Fruit fly (Drosophila melanogaster) whole organism, embryonic: ENCODE measurements around the gene CG15431.

Experiments used
- Awh ChIP-seq: fragments of 200-800 bp; sonication (Bioruptor generic); IDR thresholded peaks from 2 replicates; pipeline ENCODE4, ENCODE4 v1.3.6; 2022; ENCODE audit warnings: missing biosample characterization, missing genetic modification characterization
- CG1024 ChIP-seq: fragments of 200-800 bp; sonication (Bioruptor generic); IDR thresholded peaks from 2 replicates; pipeline ENCODE4 v1.3.6; 2022; ENCODE audit warnings: missing biosample characterization, missing genetic modification characterization
- CG11085 ChIP-seq: fragments of 200-800 bp; sonication (Bioruptor generic); IDR thresholded peaks from 2 replicates; pipeline ENCODE4 v1.3.6; 2022; ENCODE audit warnings: missing biosample characterization, missing genetic modification characterization
- CG11723 ChIP-seq: fragments of 200-800 bp; sonication (Bioruptor generic); optimal IDR thresholded peaks from 2 replicates; lab custom pipeline; 2017; ENCODE audit warnings: missing biosample characterization, mild to moderate bottlenecking, missing genetic modification characterization
- CG12391 ChIP-seq: fragments of 200-800 bp; sonication (Bioruptor generic); optimal IDR thresholded peaks from 3 replicates; lab custom pipeline; 2018; ENCODE audit warnings: missing biosample characterization, mild to moderate bottlenecking, missing genetic modification characterization, moderate library complexity
- CG13424 ChIP-seq: fragments of 200-800 bp; sonication (Bioruptor generic); optimal IDR thresholded peaks from 2 replicates; lab custom pipeline; 2019; ENCODE audit warnings: missing biosample characterization, mild to moderate bottlenecking, missing genetic modification characterization, moderate library complexity
- CG13775 ChIP-seq: fragments of 200-800 bp; sonication (Bioruptor generic); optimal IDR thresholded peaks from 3 replicates; lab custom pipeline; 2017; ENCODE audit warnings: missing biosample characterization, mild to moderate bottlenecking, missing genetic modification characterization
- CG17186 ChIP-seq: fragments of 200-800 bp; sonication (Bioruptor generic); optimal IDR thresholded peaks from 3 replicates; lab custom pipeline; 2017; ENCODE audit warnings: missing biosample characterization, missing genetic modification reagents, missing genetic modification characterization
- CG17328 ChIP-seq: fragments of 200-800 bp; sonication (Bioruptor generic); IDR thresholded peaks from 2 replicates; pipeline ENCODE4 v1.3.6; 2022; ENCODE audit warnings: missing biosample characterization, missing genetic modification characterization
- CG2116 ChIP-seq: fragments of 200-800 bp; sonication (Bioruptor generic); optimal IDR thresholded peaks from 3 replicates; lab custom pipeline; 2018; ENCODE audit warnings: missing biosample characterization, mild to moderate bottlenecking, missing genetic modification characterization
- CG2875 ChIP-seq: fragments of 200-800 bp; sonication (Bioruptor generic); optimal IDR thresholded peaks from 2 replicates; lab custom pipeline; 2017; ENCODE audit warnings: missing biosample characterization, mild to moderate bottlenecking, missing genetic modification characterization, missing genetic modification reagents
- CG31388 ChIP-seq: fragments of 200-800 bp; sonication (Bioruptor generic); optimal IDR thresholded peaks from 2 replicates; lab custom pipeline; 2016; ENCODE audit warnings: missing biosample characterization, missing genetic modification characterization
- CG33557 ChIP-seq: fragments of 200-800 bp; sonication (Bioruptor generic); optimal IDR thresholded peaks from 2 replicates; lab custom pipeline; 2019; ENCODE audit warnings: missing biosample characterization, mild to moderate bottlenecking, missing genetic modification characterization, moderate library complexity
- CG4424 ChIP-seq: fragments of 200-800 bp; sonication (Bioruptor generic); optimal IDR thresholded peaks from 3 replicates; lab custom pipeline; 2016; ENCODE audit warnings: missing biosample characterization, missing genetic modification characterization
- CG4707 ChIP-seq: fragments of 200-800 bp; sonication (Bioruptor generic); optimal IDR thresholded peaks from 2 replicates; lab custom pipeline; 2018; ENCODE audit warnings: missing biosample characterization, mild to moderate bottlenecking, missing genetic modification characterization, moderate library complexity
- CG6689 ChIP-seq: fragments of 200-800 bp; sonication (Bioruptor generic); IDR thresholded peaks from 2 replicates; pipeline ENCODE4 v1.3.6; 2022; ENCODE audit warnings: missing biosample characterization, missing genetic modification characterization
- CG7963 ChIP-seq: fragments of 200-800 bp; sonication (Bioruptor generic); IDR thresholded peaks from 3 replicates; pipeline ENCODE4 v1.3.6; 2022; ENCODE audit warnings: missing biosample characterization, missing genetic modification characterization; ENCODE audit not compliant: partially characterized antibody
- CG8388 ChIP-seq: fragments of 200-800 bp; sonication (Bioruptor generic); optimal IDR thresholded peaks from 2 replicates; lab custom pipeline; 2019; ENCODE audit warnings: missing biosample characterization, mild to moderate bottlenecking, missing genetic modification characterization, moderate library complexity
- CG9876 ChIP-seq: fragments of 200-800 bp; sonication (Bioruptor generic); optimal IDR thresholded peaks from 2 replicates; lab custom pipeline; 2016; ENCODE audit warnings: missing biosample characterization, missing genetic modification characterization
- Dfd ChIP-seq, 2 experiments: fragments of >200 bp; optimal IDR thresholded peaks; 2 replicates each; lab custom pipeline; 2017; ENCODE audit warnings: missing biosample characterization in 2 of 2, missing genetic modification characterization in 2 of 2
- Dip2 ChIP-seq: fragments of 200-800 bp; sonication (Bioruptor generic); IDR thresholded peaks from 2 replicates; pipeline ENCODE4 v1.3.6; 2022; ENCODE audit warnings: missing biosample characterization, missing genetic modification characterization
- Drgx ChIP-seq: fragments of 200-800 bp; sonication (Bioruptor generic); IDR thresholded peaks from 2 replicates; pipeline ENCODE4 v1.3.6; 2022; ENCODE audit warnings: missing biosample characterization, missing genetic modification characterization
- HmgZ ChIP-seq: fragments of 200-800 bp; sonication (Bioruptor generic); optimal IDR thresholded peaks from 2 replicates; lab custom pipeline; 2018; ENCODE audit warnings: missing biosample characterization, mild to moderate bottlenecking, missing genetic modification characterization
- Mad ChIP-seq: fragments of 200-800 bp; sonication (Bioruptor generic); optimal IDR thresholded peaks from 2 replicates; lab custom pipeline; 2016; ENCODE audit warnings: missing biosample characterization, missing genetic modification characterization
- Meics ChIP-seq: fragments of 200-800 bp; sonication (Bioruptor generic); optimal IDR thresholded peaks from 2 replicates; lab custom pipeline; 2017; ENCODE audit warnings: missing biosample characterization, mild to moderate bottlenecking, missing genetic modification characterization
- Nf-YC ChIP-seq: fragments of 200-800 bp; optimal IDR thresholded peaks from 3 replicates; lab custom pipeline; 2019; ENCODE audit warnings: missing biosample characterization, mild to moderate bottlenecking, missing genetic modification characterization, moderate library complexity
- Oaz ChIP-seq: fragments of 200-800 bp; sonication (Bioruptor generic); IDR thresholded peaks from 2 replicates; pipeline ENCODE4 v1.3.6; 2022; ENCODE audit warnings: missing biosample characterization, missing genetic modification characterization
- Oli ChIP-seq: fragments of 200-800 bp; sonication (Bioruptor generic); optimal IDR thresholded peaks from 2 replicates; lab custom pipeline; 2018; ENCODE audit warnings: missing biosample characterization, mild to moderate bottlenecking, missing genetic modification characterization, moderate library complexity
- Rfx ChIP-seq: fragments of 200-800 bp; sonication (Bioruptor generic); IDR thresholded peaks from 2 replicates; pipeline ENCODE4 v1.3.6; 2022; ENCODE audit warnings: missing biosample characterization, missing genetic modification characterization
- Ssrp ChIP-seq: fragments of 200-800 bp; sonication (Bioruptor generic); optimal IDR thresholded peaks from 2 replicates; lab custom pipeline; 2018; ENCODE audit warnings: missing biosample characterization, mild to moderate bottlenecking, missing genetic modification characterization, moderate library complexity
- cas ChIP-seq: fragments of 200-800 bp; sonication (Bioruptor generic); IDR thresholded peaks from 2 replicates; pipeline ENCODE4 v1.3.6; 2022; ENCODE audit warnings: missing biosample characterization, missing genetic modification characterization
- chinmo ChIP-seq: fragments of 200-800 bp; sonication (Bioruptor generic); IDR thresholded peaks from 4 replicates; pipeline ENCODE4 v1.3.6; 2022; ENCODE audit warnings: missing biosample characterization, missing genetic modification characterization; ENCODE audit not compliant: partially characterized antibody
- chn ChIP-seq: fragments of 200-800 bp; sonication (Bioruptor generic); optimal IDR thresholded peaks from 2 replicates; lab custom pipeline; 2016; ENCODE audit warnings: missing biosample characterization, missing genetic modification characterization
- cwo ChIP-seq: fragments of 200-800 bp; sonication (Bioruptor generic); optimal IDR thresholded peaks from 3 replicates; lab custom pipeline; 2017; ENCODE audit warnings: missing biosample characterization, missing genetic modification characterization, mild to moderate bottlenecking, moderate library complexity, missing genetic modification reagents
- da ChIP-seq: fragments of 200-800 bp; sonication (Bioruptor generic); optimal IDR thresholded peaks from 2 replicates; lab custom pipeline; 2016; ENCODE audit warnings: missing biosample characterization, missing genetic modification characterization
- dysf ChIP-seq: fragments of 200-800 bp; sonication (Bioruptor generic); IDR thresholded peaks from 3 replicates; pipeline ENCODE4 v1.3.6; 2022; ENCODE audit warnings: missing biosample characterization, missing genetic modification characterization
- eve ChIP-seq, 2 experiments: fragments of >200 bp; optimal IDR thresholded peaks; 2 replicates each; lab custom pipeline; 2017; ENCODE audit warnings: missing biosample characterization in 2 of 2, missing genetic modification characterization in 2 of 2
- gfzf ChIP-seq: fragments of 200-800 bp; sonication (Bioruptor generic); optimal IDR thresholded peaks from 2 replicates; lab custom pipeline; 2016; ENCODE audit warnings: missing biosample characterization, mild to moderate bottlenecking, missing genetic modification characterization, moderate library complexity
- grau ChIP-seq: fragments of 200-800 bp; optimal IDR thresholded peaks from 3 replicates; lab custom pipeline; 2019; ENCODE audit warnings: missing biosample characterization, mild to moderate bottlenecking, missing genetic modification characterization, moderate library complexity
- gt ChIP-seq: fragments of 200-800 bp; sonication (Bioruptor generic); IDR thresholded peaks from 2 replicates; pipeline ENCODE4 v1.3.6; 2022; ENCODE audit warnings: missing biosample characterization, missing genetic modification characterization
- h ChIP-seq: fragments of >200 bp; optimal IDR thresholded peaks from 2 replicates; lab custom pipeline; 2017
- her ChIP-seq: fragments of 200-800 bp; sonication (Bioruptor generic); optimal IDR thresholded peaks from 2 replicates; lab custom pipeline; 2016; ENCODE audit warnings: missing biosample characterization, missing genetic modification characterization
- lbe ChIP-seq: fragments of 200-800 bp; sonication (Bioruptor generic); optimal IDR thresholded peaks from 2 replicates; lab custom pipeline; 2016; ENCODE audit warnings: missing biosample characterization, mild to moderate bottlenecking, missing genetic modification characterization
- lilli ChIP-seq: fragments of 200-800 bp; sonication (Bioruptor generic); optimal IDR thresholded peaks from 3 replicates; lab custom pipeline; 2016; ENCODE audit warnings: missing biosample characterization, missing genetic modification characterization
- phol ChIP-seq: fragments of 200-800 bp; sonication (Bioruptor generic); optimal IDR thresholded peaks from 3 replicates; lab custom pipeline; 2018; ENCODE audit warnings: missing biosample characterization, mild to moderate bottlenecking, missing genetic modification characterization, moderate library complexity
- ro ChIP-seq: fragments of 200-800 bp; sonication (Bioruptor generic); IDR thresholded peaks from 2 replicates; pipeline ENCODE4 v1.3.6; 2022; ENCODE audit warnings: missing biosample characterization, missing genetic modification characterization
- sc ChIP-seq, 3 experiments: fragments of >200 bp in 2 of 3; fragments of 200-800 bp in 1 of 3; sonication (Bioruptor generic) in 1 of 3; optimal IDR thresholded peaks; 2 replicates in 2 of 3; 3 replicates in 1 of 3; lab custom pipeline; 2017; ENCODE audit warnings: mild to moderate bottlenecking in 1 of 3, missing biosample characterization in 1 of 3, missing genetic modification characterization in 1 of 3, missing genetic modification reagents in 1 of 3
- seq ChIP-seq: fragments of 200-800 bp; sonication (Bioruptor generic); IDR thresholded peaks from 2 replicates; pipeline ENCODE4 v1.3.6; 2022; ENCODE audit warnings: missing biosample characterization, missing genetic modification characterization
- zfh2 ChIP-seq: fragments of 200-800 bp; sonication (Bioruptor generic); optimal IDR thresholded peaks from 2 replicates; lab custom pipeline; 2016; ENCODE audit warnings: missing biosample characterization, missing genetic modification characterization

The CG15431 gene

DNA sequence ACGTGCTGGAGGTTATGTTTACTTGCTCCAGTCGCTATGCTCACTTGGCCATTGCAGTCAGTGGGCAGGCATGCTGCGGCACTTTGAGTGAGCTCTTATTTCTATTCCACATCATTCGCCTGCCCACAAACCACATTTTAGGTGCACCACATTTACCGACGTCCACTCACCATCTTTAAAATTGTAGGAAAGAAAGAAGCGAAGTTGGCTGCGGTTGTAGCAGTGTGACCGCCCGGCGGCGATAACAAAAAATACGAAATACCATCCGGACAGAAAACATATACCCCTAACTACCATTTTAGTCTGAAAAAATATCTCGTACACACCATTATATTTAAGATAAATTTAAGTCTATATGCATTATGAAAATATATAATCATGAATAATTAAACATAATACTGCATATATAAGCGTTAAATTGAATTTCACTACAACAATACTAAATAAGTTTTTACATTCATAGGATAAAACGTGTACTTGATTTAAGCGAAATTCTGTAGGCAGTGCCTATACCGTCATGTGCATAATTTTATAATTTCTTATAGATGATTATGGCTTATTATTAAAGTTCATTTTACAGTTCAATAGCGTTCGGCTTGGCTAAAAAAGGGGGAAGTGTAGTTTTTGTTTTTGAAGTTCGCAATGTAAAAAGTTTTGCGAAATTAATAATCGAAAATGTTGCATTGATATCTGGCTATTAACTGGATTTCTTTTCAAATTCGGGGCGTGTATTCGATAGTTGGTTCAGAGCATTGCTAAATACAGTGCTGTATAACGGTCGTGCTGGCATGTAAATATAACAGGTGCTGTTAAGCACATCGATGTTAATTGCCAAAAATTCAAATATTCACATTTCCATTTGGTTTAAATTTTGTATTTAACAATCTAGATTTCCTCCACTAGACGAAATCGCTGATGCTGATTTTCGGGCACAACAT is 17.3 kb upstream of the CG15431 start, which contains the start of gene RpL27A (continued):
- peak; percentile 66 for TF ChIP-seq Oli
- TF ChIP-seq CG13424 (tag; lab: Kevin White, UChicago) = peak; percentile 63
- peak; percentile 71 for TF ChIP-seq gfzf
- TF ChIP-seq CG2116 = peak; percentile 69
- TF ChIP-seq eve (GFP tag; optimal IDR thresholded peaks at IDR 0.05; lab: Kevin White, UChicago) = no peak
- peak; percentile 12 for TF ChIP-seq da (GFP tag; lab: Kevin White, UChicago)
- TF ChIP-seq her (GFP tag; lab: Kevin White, UChicago) = peak; percentile 71
- TF ChIP-seq chinmo (GFP tag; lab: Robert Waterston, UW) = 0 out of 4 replicates have a peak, but pooled peaks have one; percentile 44
- peak; percentile 84 for TF ChIP-seq CG2875 (GFP tag; lab: Kevin White, UChicago)
- TF ChIP-seq CG8388 (GFP tag; lab: Kevin White, UChicago) = peak; percentile 55
- TF ChIP-seq phol (tag; lab: Kevin White, UChicago) = peak; percentile 91
- TF ChIP-seq CG17328 (GFP tag; lab: Robert Waterston, UW) = peak; percentile 91
- peak; percentile 75 for TF ChIP-seq HmgZ
- TF ChIP-seq zfh2 (GFP tag; lab: Kevin White, UChicago) = peak; percentile 32
- peak; percentile 82 for TF ChIP-seq CG13775 (GFP tag; lab: Kevin White, UChicago)
- peak; percentile 53 for TF ChIP-seq chn (GFP tag; lab: Kevin White, UChicago)
- TF ChIP-seq Ssrp = peak; percentile 43
- TF ChIP-seq dysf (GFP tag; lab: Robert Waterston, UW) = peak; percentile 78
- peak; percentile 73 for TF ChIP-seq CG6689 (GFP tag; lab: Robert Waterston, UW)
- TF ChIP-seq CG9876 (GFP tag; lab: Kevin White, UChicago) = peak; percentile 77
- peak; percentile 87 for TF ChIP-seq Meics (GFP tag; lab: Kevin White, UChicago)
- TF ChIP-seq CG11085 (GFP tag; lab: Robert Waterston, UW) = peak; percentile 80
- TF ChIP-seq Dfd (GFP tag; optimal IDR thresholded peaks at IDR 0.05; lab: Kevin White, UChicago) = peak in 1 of 2 experiments; percentile 62
- no peak for TF ChIP-seq h
- peak; percentile 69 for TF ChIP-seq seq (GFP tag; lab: Robert Waterston, UW)
- peak; percentile 88 for TF ChIP-seq CG1024 (GFP tag; lab: Robert Waterston, UW)
- no peak for TF ChIP-seq CG7963
- TF ChIP-seq Oaz (GFP tag; lab: Robert Waterston, UW) = peak; percentile 66; the same call in 1 of the 2 replicates
- peak; percentile 91 for TF ChIP-seq Rfx (GFP tag; lab: Robert Waterston, UW)
- peak; percentile 32 for TF ChIP-seq CG31388 (GFP tag; lab: Kevin White, UChicago)
- peak; percentile 65 for TF ChIP-seq ro
- TF ChIP-seq CG12391 (tag; lab: Kevin White, UChicago) = peak; percentile 84
- peak; percentile 90 for TF ChIP-seq CG4707 (GFP tag; lab: Kevin White, UChicago)

DNA sequence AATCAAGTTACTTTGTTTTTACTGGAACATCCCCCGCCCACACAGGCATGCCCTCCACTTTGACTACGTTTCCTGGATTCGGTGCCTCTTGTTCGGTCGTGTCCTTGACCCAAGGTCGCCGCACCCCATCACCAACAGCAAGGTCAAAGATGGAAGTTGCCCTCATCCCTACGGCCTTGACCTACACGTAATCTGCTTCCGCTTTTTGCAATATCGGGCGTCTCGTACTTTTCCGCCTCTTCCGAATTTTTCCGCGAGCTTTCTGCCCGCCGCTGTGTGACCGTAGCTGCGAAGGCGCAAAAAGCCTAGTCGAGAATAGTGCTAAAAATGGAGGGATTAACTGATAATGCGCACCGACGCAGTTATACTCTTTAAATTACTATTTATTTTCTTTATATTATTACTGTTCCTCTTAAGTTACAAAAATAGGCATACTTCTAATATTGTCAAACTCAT is 15.5 kb upstream of the CG15431 start, which contains the start of gene Gs1l:
Gene Gs1l, minus strand, starts transcription at position 269 of the 456 bp plus-strand sequence.
- TF ChIP-seq sc (optimal IDR thresholded peaks at IDR 0.05; lab: Kevin White, UChicago) (no peak), sc (GFP tag; optimal IDR thresholded peaks at IDR 0.05; lab: Kevin White, UChicago) (no peak), CG17186 (GFP tag; lab: Kevin White, UChicago) (no peak), Drgx (GFP tag; lab: Robert Waterston, UW) (peak; percentile 54), lbe (GFP tag; lab: Kevin White, UChicago) (no peak), gt (GFP tag; lab: Robert Waterston, UW) (no peak), CG4424 (no peak), Mad (GFP tag; lab: Kevin White, UChicago) (no peak), lilli (GFP tag; lab: Kevin White, UChicago) (no peak), gfzf (peak; percentile 75), CG11723 (GFP tag; lab: Kevin White, UChicago) (no peak), cwo (GFP tag; lab: Kevin White, UChicago) (no peak), grau (tag; lab: Kevin White, UChicago) (peak; percentile 33), Nf-YC (tag; lab: Kevin White, UChicago) (peak; percentile 22), Dip2 (GFP tag; lab: Robert Waterston, UW) (no peak), CG33557 (GFP tag; lab: Kevin White, UChicago) (no peak), Awh (no peak), cas (GFP tag; lab: Robert Waterston, UW) (no peak)
